Fruit fly (Drosophila melanogaster) whole organism, prepupa: Measurements from ENCODE around the gene CG17145.

ENCODE experiments used
- CG3032 ChIP-seq: fragments of 200-800 bp; optimal IDR thresholded peaks from 2 replicates; lab custom pipeline; 2019; ENCODE audit warnings: missing biosample characterization, mild to moderate bottlenecking, missing genetic modification characterization, moderate library complexity
- CG3919 ChIP-seq: fragments of 200-800 bp; sonication (Bioruptor generic); optimal IDR thresholded peaks from 3 replicates; lab custom pipeline; 2016; ENCODE audit warnings: missing biosample characterization, missing genetic modification characterization
- CG6808 ChIP-seq: fragments of 200-800 bp; sonication (Bioruptor generic); optimal IDR thresholded peaks from 3 replicates; lab custom pipeline; 2017; ENCODE audit warnings: missing biosample characterization, missing genetic modification characterization, mild to moderate bottlenecking, moderate library complexity, missing genetic modification reagents
- CG7368 ChIP-seq: fragments of 200-800 bp; sonication (Bioruptor generic); optimal IDR thresholded peaks from 3 replicates; lab custom pipeline; 2016; ENCODE audit warnings: missing biosample characterization, missing genetic modification characterization
- Met ChIP-seq: fragments of 200-800 bp; sonication (Bioruptor generic); optimal IDR thresholded peaks from 3 replicates; lab custom pipeline; 2016; ENCODE audit warnings: missing biosample characterization, missing genetic modification characterization
- Sox15 ChIP-seq: fragments of 200-800 bp; sonication (Bioruptor generic); optimal IDR thresholded peaks from 3 replicates; lab custom pipeline; 2016; ENCODE audit warnings: missing biosample characterization, missing genetic modification characterization

- TF ChIP-seq CG3032 (tag; lab: Kevin White, UChicago): no peak
- no peak for TF ChIP-seq CG7368
- TF ChIP-seq CG6808 (GFP tag; lab: Kevin White, UChicago): no peak
- no peak for TF ChIP-seq Met
- no peak for TF ChIP-seq Sox15 (GFP tag; lab: Kevin White, UChicago)
- TF ChIP-seq CG3919 (GFP tag; lab: Kevin White, UChicago): no peak
Measured at dm6 chr3L:20196321-20196720, 25.3 kb upstream of the CG17145 start.
